Fruit fly (Drosophila melanogaster) whole organism, wandering third instar larva: Measurements from ENCODE around the gene Vps52.

Experiments
- Abd-B ChIP-seq: fragments of >200 bp; optimal IDR thresholded peaks from 2 replicates; lab custom pipeline; 2017; ENCODE audit warnings: missing biosample characterization, missing genetic modification characterization
- CG32264 ChIP-seq: fragments of 200-800 bp; sonication (Bioruptor generic); optimal IDR thresholded peaks from 2 replicates; lab custom pipeline; 2016; ENCODE audit warnings: missing biosample characterization, missing genetic modification characterization
- CG9705 ChIP-seq: fragments of 200-800 bp; sonication (Bioruptor generic); optimal IDR thresholded peaks from 2 replicates; lab custom pipeline; 2018; ENCODE audit warnings: missing biosample characterization, mild to moderate bottlenecking, missing genetic modification characterization
- CrebA ChIP-seq: fragments of 200-800 bp; sonication (Bioruptor generic); optimal IDR thresholded peaks from 2 replicates; lab custom pipeline; 2016; ENCODE audit warnings: missing biosample characterization, mild to moderate bottlenecking, missing genetic modification characterization, borderline replicate concordance
- Dfd ChIP-seq: fragments of >200 bp; optimal IDR thresholded peaks from 2 replicates; lab custom pipeline; 2017; ENCODE audit warnings: missing biosample characterization, missing genetic modification characterization
- Dif ChIP-seq: fragments of 200-275, 200-300 bp; sonication (Bioruptor generic); optimal IDR thresholded peaks from 2 replicates; lab custom pipeline; 2018; ENCODE audit warnings: missing biosample characterization, missing genetic modification characterization; ENCODE audit not compliant: partially characterized antibody
- GATAd ChIP-seq: sonication (Bioruptor generic); optimal IDR thresholded peaks from 2 replicates; lab custom pipeline; 2016; ENCODE audit warnings: missing biosample characterization, missing genetic modification characterization
- HLH106 ChIP-seq: fragments of 200-800 bp; optimal IDR thresholded peaks from 3 replicates; lab custom pipeline; 2019; ENCODE audit warnings: missing biosample characterization, mild to moderate bottlenecking, missing genetic modification characterization, moderate library complexity
- Hnf4 ChIP-seq: fragments of 200-800 bp; sonication (Bioruptor generic); optimal IDR thresholded peaks from 2 replicates; lab custom pipeline; 2016; ENCODE audit warnings: missing biosample characterization, mild to moderate bottlenecking, missing genetic modification characterization
- Hr78 ChIP-seq: fragments of >200 bp; optimal IDR thresholded peaks from 2 replicates; lab custom pipeline; 2017; ENCODE audit warnings: missing biosample characterization, missing genetic modification characterization
- Hr83 ChIP-seq: fragments of 200-300 bp; sonication (Bioruptor generic); optimal IDR thresholded peaks from 2 replicates; lab custom pipeline; 2016; ENCODE audit warnings: missing biosample characterization, mild to moderate bottlenecking, missing genetic modification characterization, moderate library complexity; ENCODE audit not compliant: poor library complexity, severe bottlenecking
- Jra ChIP-seq: sonication (Bioruptor generic); optimal IDR thresholded peaks from 2 replicates; lab custom pipeline; 2016; ENCODE audit warnings: missing biosample characterization, missing genetic modification characterization
- Mio ChIP-seq: sonication (Bioruptor generic); optimal IDR thresholded peaks from 2 replicates; lab custom pipeline; 2016; ENCODE audit warnings: missing biosample characterization, missing genetic modification characterization
- Myc ChIP-seq: fragments of >200 bp; optimal IDR thresholded peaks from 2 replicates; lab custom pipeline; 2017
- N ChIP-seq: fragments of >200 bp; optimal IDR thresholded peaks from 2 replicates; lab custom pipeline; 2018; ENCODE audit warnings: missing biosample characterization, missing external identifiers, missing genetic modification characterization
- OdsH ChIP-seq: fragments of 200-800 bp; sonication (Bioruptor generic); optimal IDR thresholded peaks from 2 replicates; lab custom pipeline; 2016; ENCODE audit warnings: missing biosample characterization, mild to moderate bottlenecking, missing genetic modification characterization
- Rel ChIP-seq, 2 experiments: fragments of 200-800 bp; sonication (Bioruptor generic) in 1 of 2; optimal IDR thresholded peaks; 2 replicates in 1 of 2; 3 replicates in 1 of 2; lab custom pipeline; 2016 to 2019; ENCODE audit warnings: mild to moderate bottlenecking in 2 of 2, missing biosample characterization in 2 of 2, missing genetic modification characterization in 2 of 2, moderate library complexity in 1 of 2
- Sp1 ChIP-seq: fragments of 200-800 bp; sonication (Bioruptor generic); optimal IDR thresholded peaks from 3 replicates; lab custom pipeline; 2019; ENCODE audit warnings: missing biosample characterization, mild to moderate bottlenecking, missing genetic modification characterization, moderate library complexity
- Vsx2 ChIP-seq: fragments of 200-300, 225-300 bp; sonication (Bioruptor generic); optimal IDR thresholded peaks from 2 replicates; lab custom pipeline; 2018; ENCODE audit warnings: missing biosample characterization, missing genetic modification characterization; ENCODE audit not compliant: partially characterized antibody
- br ChIP-seq: fragments of 200-800 bp; sonication (Bioruptor generic); optimal IDR thresholded peaks from 2 replicates; lab custom pipeline; 2016; ENCODE audit warnings: missing biosample characterization, missing genetic modification characterization
- brk ChIP-seq: fragments of 200-800 bp; sonication (Bioruptor generic); optimal IDR thresholded peaks from 2 replicates; lab custom pipeline; 2016; ENCODE audit warnings: missing biosample characterization, mild to moderate bottlenecking, missing genetic modification characterization
- dl ChIP-seq, 2 experiments: fragments of 175-275, 200-275 bp in 1 of 2; fragments of 200-275 bp in 1 of 2; sonication (Bioruptor generic); optimal IDR thresholded peaks; lab custom pipeline; 2018; ENCODE audit warnings: mild to moderate bottlenecking in 2 of 2, missing biosample characterization in 2 of 2, missing genetic modification characterization in 2 of 2, moderate library complexity in 2 of 2; ENCODE audit not compliant: partially characterized antibody in 2 of 2, insufficient read depth in 1 of 2
- dmrt93B ChIP-seq: fragments of 200-800 bp; sonication (Bioruptor generic); optimal IDR thresholded peaks from 2 replicates; lab custom pipeline; 2018; ENCODE audit warnings: missing biosample characterization, mild to moderate bottlenecking, missing genetic modification characterization
- dsf ChIP-seq: sonication (Bioruptor generic); optimal IDR thresholded peaks from 2 replicates; lab custom pipeline; 2016; ENCODE audit warnings: missing biosample characterization, missing genetic modification characterization, borderline replicate concordance
- ey ChIP-seq: fragments of 200-800 bp; sonication (Bioruptor generic); optimal IDR thresholded peaks from 2 replicates; lab custom pipeline; 2016; ENCODE audit warnings: missing biosample characterization, missing genetic modification characterization
- foxo ChIP-seq, 2 experiments: fragments of 200-800 bp; sonication (Bioruptor generic); optimal IDR thresholded peaks; 2 replicates in 1 of 2; 3 replicates in 1 of 2; lab custom pipeline; 2016 to 2017; ENCODE audit warnings: missing biosample characterization in 2 of 2, missing genetic modification characterization in 2 of 2
- fru ChIP-seq: fragments of 200-800 bp; sonication (Bioruptor generic); optimal IDR thresholded peaks from 3 replicates; lab custom pipeline; 2016; ENCODE audit warnings: missing biosample characterization, mild to moderate bottlenecking, missing genetic modification characterization
- h ChIP-seq: fragments of 200-800 bp; sonication (Bioruptor generic); optimal IDR thresholded peaks from 3 replicates; lab custom pipeline; 2016; ENCODE audit warnings: missing biosample characterization, mild to moderate bottlenecking, missing genetic modification characterization
- jim ChIP-seq: fragments of 175-275, 200-325 bp; sonication (Bioruptor generic); optimal IDR thresholded peaks from 2 replicates; lab custom pipeline; 2016; ENCODE audit warnings: missing biosample characterization, mild to moderate bottlenecking, missing genetic modification characterization
- lola ChIP-seq: fragments of >200 bp; optimal IDR thresholded peaks from 2 replicates; lab custom pipeline; 2017; ENCODE audit warnings: missing biosample characterization, missing genetic modification characterization
- pan ChIP-seq: fragments of >200 bp; optimal IDR thresholded peaks from 2 replicates; lab custom pipeline; 2017
- psq ChIP-seq: fragments of 200-800 bp; sonication (Bioruptor generic); optimal IDR thresholded peaks from 3 replicates; lab custom pipeline; 2017; ENCODE audit warnings: missing biosample characterization, mild to moderate bottlenecking, missing genetic modification characterization, moderate library complexity
- rgr ChIP-seq: fragments of 200-800 bp; sonication (Bioruptor generic); optimal IDR thresholded peaks from 3 replicates; lab custom pipeline; 2016; ENCODE audit warnings: missing biosample characterization, mild to moderate bottlenecking, missing genetic modification characterization
- sage ChIP-seq: fragments of 200-800 bp; sonication (Bioruptor generic); optimal IDR thresholded peaks from 2 replicates; lab custom pipeline; 2016; ENCODE audit warnings: missing biosample characterization, mild to moderate bottlenecking, missing genetic modification characterization
- sv ChIP-seq: fragments of 200-800 bp; sonication (Bioruptor generic); optimal IDR thresholded peaks from 3 replicates; lab custom pipeline; 2016; ENCODE audit warnings: missing biosample characterization, missing genetic modification characterization
- tai ChIP-seq: sonication (Bioruptor generic); optimal IDR thresholded peaks from 2 replicates; lab custom pipeline; 2016; ENCODE audit warnings: missing biosample characterization, missing genetic modification characterization
- usp ChIP-seq: fragments of >200 bp; optimal IDR thresholded peaks from 2 replicates; lab custom pipeline; 2017; ENCODE audit warnings: missing biosample characterization, missing genetic modification characterization
- woc ChIP-seq: sonication (Bioruptor generic); optimal IDR thresholded peaks from 2 replicates; lab custom pipeline; 2016; ENCODE audit warnings: missing biosample characterization, mild to moderate bottlenecking, missing genetic modification characterization

Gene Vps52

dm6 chr2L:5547288-5547777 lies 23.6 kb upstream of the Vps52 start:
- TF ChIP-seq rgr (GFP tag; lab: Kevin White, UChicago), result peak; percentile 67
- TF ChIP-seq Dif (GFP tag; lab: Kevin White, UChicago), result peak; percentile 13
- no peak for TF ChIP-seq pan (lab: Kevin White, UChicago)

DNA sequence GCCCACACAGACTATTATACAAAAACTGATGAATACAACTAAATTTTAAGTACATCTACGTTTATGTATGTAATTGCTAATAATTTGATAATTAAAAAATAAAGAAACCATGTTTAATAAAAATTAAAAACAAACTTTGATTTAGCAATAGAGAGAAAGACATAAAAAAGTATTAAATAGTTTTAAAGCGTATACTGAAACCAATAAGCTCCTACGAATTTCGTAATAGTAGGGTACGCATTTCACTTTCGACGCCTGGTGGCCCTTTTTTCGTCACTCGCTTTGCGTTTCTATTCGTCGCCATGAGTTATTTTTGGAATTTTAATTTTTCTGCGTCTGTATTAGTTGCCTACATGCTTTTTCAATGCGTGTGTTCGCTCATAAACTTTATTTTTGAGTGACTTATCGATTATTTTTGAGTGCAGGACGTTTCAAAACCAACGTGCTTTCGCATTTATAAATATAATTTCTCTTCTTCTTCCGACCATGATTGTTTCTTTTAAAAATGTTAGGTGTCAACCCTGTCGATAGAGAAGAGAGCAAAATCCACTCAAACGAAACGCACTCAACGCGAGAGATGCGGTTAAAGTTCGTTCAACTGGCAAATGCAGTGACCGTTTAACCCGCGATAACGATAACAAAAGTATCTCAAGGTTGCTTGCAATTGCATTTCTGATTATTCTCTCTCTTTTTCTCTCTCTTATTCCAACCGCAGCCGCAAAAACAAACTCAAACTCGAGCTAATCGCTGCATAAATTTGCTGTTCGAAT lies 23.0 kb upstream of the Vps52 start, which contains the start of gene Oscillin:
Gene Oscillin, plus strand, starts transcription at position 569 of the 770 bp plus-strand sequence.
- TF ChIP-seq usp (GFP tag; lab: Kevin White, UChicago), result no peak
- no peak for TF ChIP-seq tai (GFP tag; lab: Kevin White, UChicago)
- peak in 1 of 2 experiments; percentile 70 for TF ChIP-seq foxo (GFP tag; optimal IDR thresholded peaks at IDR 0.05; lab: Kevin White, UChicago)
- TF ChIP-seq Vsx2 (GFP tag; lab: Kevin White, UChicago), result peak; percentile 56
- TF ChIP-seq GATAd (GFP tag; lab: Kevin White, UChicago), result no peak
- peak; percentile 90 for TF ChIP-seq psq (GFP tag; lab: Kevin White, UChicago)
- TF ChIP-seq br (GFP tag; lab: Kevin White, UChicago), result peak; percentile 26
- no peak for TF ChIP-seq N (GFP tag; lab: Kevin White, UChicago)
- TF ChIP-seq CG32264 (GFP tag; lab: Kevin White, UChicago), result no peak
- TF ChIP-seq Dif (GFP tag; lab: Kevin White, UChicago), result no peak
- peak; percentile 14 for TF ChIP-seq Hnf4 (GFP tag; lab: Kevin White, UChicago)
- no peak for TF ChIP-seq Sp1 (GFP tag; lab: Kevin White, UChicago)
- peak; percentile 76 for TF ChIP-seq HLH106 (tag; lab: Kevin White, UChicago)
- peak; percentile 28 for TF ChIP-seq ey (GFP tag; lab: Kevin White, UChicago)
- TF ChIP-seq h, result peak; percentile 72
- peak; percentile 78 for TF ChIP-seq sv
- TF ChIP-seq Hr78 (GFP tag; lab: Kevin White, UChicago), result no peak
- TF ChIP-seq dsf, result no peak
- TF ChIP-seq Dfd, result no peak
- peak; percentile 31 for TF ChIP-seq rgr (GFP tag; lab: Kevin White, UChicago)
- no peak for TF ChIP-seq Myc (lab: Kevin White, UChicago)
- peak; percentile 61 for TF ChIP-seq dmrt93B (GFP tag; lab: Kevin White, UChicago)
- TF ChIP-seq pan (lab: Kevin White, UChicago), result no peak
- no peak for TF ChIP-seq Jra (GFP tag; lab: Kevin White, UChicago)
- TF ChIP-seq brk (GFP tag; lab: Kevin White, UChicago), result peak; percentile 61
- no peak for TF ChIP-seq CrebA
- peak; percentile 71 for TF ChIP-seq woc (GFP tag; lab: Kevin White, UChicago)
- TF ChIP-seq jim, result no peak
- TF ChIP-seq fru, result peak; percentile 48
- no peak for TF ChIP-seq lola (GFP tag; lab: Kevin White, UChicago)
- peak; percentile 12 for TF ChIP-seq sage (GFP tag; lab: Kevin White, UChicago)
- peak; percentile 3 for TF ChIP-seq CG9705 (GFP tag; lab: Kevin White, UChicago)
- no peak for TF ChIP-seq Hr83
- TF ChIP-seq Rel (GFP tag; optimal IDR thresholded peaks at IDR 0.05; lab: Kevin White, UChicago), result no peak
- no peak for TF ChIP-seq Rel (tag; optimal IDR thresholded peaks at IDR 0.05; lab: Kevin White, UChicago)
- peak; percentile 20 for TF ChIP-seq OdsH (GFP tag; lab: Kevin White, UChicago)
- no peak for TF ChIP-seq Mio (GFP tag; lab: Kevin White, UChicago)
- TF ChIP-seq dl (GFP tag; optimal IDR thresholded peaks at IDR 0.05; lab: Kevin White, UChicago; ENCODE audit: insufficient read depth in 1 of 2, partially characterized antibody in 2 of 2), result peak in 1 of 2 experiments; percentile 18
- TF ChIP-seq Abd-B, result no peak
